Worm (Caenorhabditis elegans): ENCODE results near the gene H03G16.6.

H03G16.6 gene

ce11 chrX:15040552-15041080 lies 11.9 kb upstream of the H03G16.6 start, which contains the start of gene C18B12.4 (continued):
- TF ChIP-seq Y56A3A.18 (GFP tag; IDR thresholded peaks at IDR 0.05) (peak; percentile 39; the same call in 1 of the 2 replicates), F22D6.2 (tag; optimal IDR thresholded peaks at IDR 0.05) (no peak), snpc-4 (GFP tag; optimal IDR thresholded peaks at IDR 0.05) (no peak), snpc-4 (tag; optimal IDR thresholded peaks at IDR 0.05) (peak; percentile 19 to 74 (median 62)), athp-1 (tag; optimal IDR thresholded peaks at IDR 0.05) (no peak), attf-5 (GFP tag; optimal IDR thresholded peaks at IDR 0.05) (peak; percentile 93), ceh-27 (GFP tag; optimal IDR thresholded peaks at IDR 0.05) (peak; percentile 94), ztf-22 (GFP tag; optimal IDR thresholded peaks at IDR 0.05) (peak; percentile 47), F49E8.2 (tag; optimal IDR thresholded peaks at IDR 0.05; ENCODE audit: insufficient read depth) (no peak), attf-6 (GFP tag; IDR thresholded peaks at IDR 0.05) (no peak), F37B4.10 (GFP tag; IDR thresholded peaks at IDR 0.05) (no peak), lin-35 (GFP tag; optimal IDR thresholded peaks at IDR 0.05) (peak in 1 of 3 experiments; percentile 37), Y95B8A.8 (GFP tag; IDR thresholded peaks at IDR 0.05) (0 out of 2 replicates have a peak, but pooled peaks have one; percentile 30), nfya-1 (tag; optimal IDR thresholded peaks at IDR 0.05; ENCODE audit: borderline replicate concordance, insufficient read depth) (no peak), let-526 (GFP tag; IDR thresholded peaks at IDR 0.05) (peak; percentile 64; the same call in 1 of the 2 replicates), mxl-1 (tag; optimal IDR thresholded peaks at IDR 0.05) (no peak), ama-1 (optimal IDR thresholded peaks at IDR 0.05) (no peak), ama-1 (GFP tag; optimal IDR thresholded peaks at IDR 0.05) (no peak), let-607 (tag; optimal IDR thresholded peaks at IDR 0.05) (peak; percentile 25 to 58), repo-1 (tag; optimal IDR thresholded peaks at IDR 0.05) (peak; percentile 36), nhr-120 (GFP tag; IDR thresholded peaks at IDR 0.05) (0 out of 2 replicates have a peak, but pooled peaks have one; percentile 29), rpc-1 (optimal IDR thresholded peaks at IDR 0.05) (no peak), rpc-1 (tag; optimal IDR thresholded peaks at IDR 0.05) (no peak), C17E4.6 (GFP tag; IDR thresholded peaks at IDR 0.05) (no peak), cebp-2 (GFP tag; IDR thresholded peaks at IDR 0.05) (no peak), die-1 (tag; optimal IDR thresholded peaks at IDR 0.05) (peak; percentile 27), mcd-1 (GFP tag; IDR thresholded peaks at IDR 0.05) (peak; percentile 95), ekl-4 (GFP tag; IDR thresholded peaks at IDR 0.05) (no peak), ceh-40 (GFP tag; IDR thresholded peaks at IDR 0.05) (no peak), mel-28 (tag; optimal IDR thresholded peaks at IDR 0.05; ENCODE audit: borderline replicate concordance) (no peak), tbp1 (GFP tag; optimal IDR thresholded peaks at IDR 0.05) (peak; percentile 65), K12H6.12 (tag; optimal IDR thresholded peaks at IDR 0.05) (peak; percentile 89), pbrm-1 (GFP tag; IDR thresholded peaks at IDR 0.05) (peak; percentile 66; the same call in 1 of the 2 replicates), attf-3 (GFP tag; conservative IDR thresholded peaks at IDR 0.05) (peak; percentile 70), T26A5.8 (tag; optimal IDR thresholded peaks at IDR 0.05) (no peak), lag-1 (GFP tag; IDR thresholded peaks at IDR 0.05) (no peak), egl-18 (GFP tag; IDR thresholded peaks at IDR 0.05) (no peak), hmg-1.2 (GFP tag; IDR thresholded peaks at IDR 0.05) (peak; percentile 63), bed-1 (GFP tag; IDR thresholded peaks at IDR 0.05) (no peak), unc-130 (GFP tag; optimal IDR thresholded peaks at IDR 0.05) (no peak), sea-2 (GFP tag; IDR thresholded peaks at IDR 0.05) (no peak), gei-17 (GFP tag; optimal IDR thresholded peaks at IDR 0.05) (peak; percentile 51), ceh-58 (GFP tag; IDR thresholded peaks at IDR 0.05) (no peak), dox-1 (GFP tag; IDR thresholded peaks at IDR 0.05) (peak; percentile 92), zim-3 (tag; optimal IDR thresholded peaks at IDR 0.05) (no peak), B0336.3 (GFP tag; IDR thresholded peaks at IDR 0.05) (peak; percentile 89), nfyb-1 (GFP tag; IDR thresholded peaks at IDR 0.05) (peak; percentile 87), snpc-3.4 (tag; optimal IDR thresholded peaks at IDR 0.05) (no peak), atf-7 (tag; optimal IDR thresholded peaks at IDR 0.05) (peak; percentile 69), lir-1 (GFP tag; conservative IDR thresholded peaks at IDR 0.05) (peak; percentile 86)

Data from whole organism, young adult.